Worm (Caenorhabditis elegans): ENCODE data around the gene his-74.

DNA sequence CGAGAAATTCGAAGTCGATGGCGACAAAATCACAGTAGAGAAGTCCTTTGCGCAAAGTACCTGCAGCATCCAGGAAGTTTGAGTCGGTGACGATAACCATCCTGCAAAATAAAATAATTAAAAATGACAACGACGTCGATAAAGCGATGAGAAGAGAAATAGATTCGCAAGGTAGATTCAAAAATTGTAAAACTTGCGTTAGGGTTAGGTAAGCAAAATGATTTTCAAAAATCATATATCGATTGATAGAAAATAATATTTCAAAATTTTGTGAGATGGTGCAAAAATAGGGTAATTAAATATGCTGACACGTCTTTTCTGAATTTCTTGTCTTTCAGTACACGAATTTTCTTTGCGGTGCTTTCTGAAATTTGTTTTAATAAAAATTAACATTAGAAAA, 35.0 kb upstream of the his-74 start, which contains the start of gene parn-1:
- TF ChIP-seq ceh-13 (GFP tag; optimal IDR thresholded peaks at IDR 0.05) (no peak), flt-1 (GFP tag; IDR thresholded peaks at IDR 0.05) (no peak), sea-1 (GFP tag; conservative IDR thresholded peaks at IDR 0.05) (no peak), ceh-36 (tag; optimal IDR thresholded peaks at IDR 0.05) (no peak), ama-1 (optimal IDR thresholded peaks at IDR 0.05) (no peak)
